Worm (Caenorhabditis elegans) whole organism, L4/young adult: ENCODE data around the gene T04C9.1.

Experiments
- W03F9.2 ChIP-seq: fragments of 150-350 bp; optimal IDR thresholded peaks from 2 replicates; lab custom pipeline; 2014; ENCODE audit warnings: missing biosample characterization, missing genetic modification characterization
- dao-5 ChIP-seq: sonication (generic microtip); optimal IDR thresholded peaks from 2 replicates; lab custom pipeline; 2016; ENCODE audit warnings: missing genotype, missing genetic modification characterization, moderate library complexity, missing compliant biosample characterization
- him-1 ChIP-seq: sonication (generic microtip); optimal IDR thresholded peaks from 2 replicates; lab custom pipeline; 2016; ENCODE audit warnings: missing genotype, missing genetic modification reagents, missing genetic modification characterization, missing compliant biosample characterization

Gene T04C9.1

ce11 chrIII:6028432-6028831 lies 35.4 kb downstream of the T04C9.1 start, which contains the start of gene tbx-7:
Gene tbx-7, minus strand, starts transcription at chrIII:6028532.
- TF ChIP-seq W03F9.2: no peak
- TF ChIP-seq dao-5 (tag; lab: Kevin White, UChicago): no peak
- no peak for TF ChIP-seq him-1 (tag; lab: Kevin White, UChicago)

ce11 chrIII:6030483-6030882 lies 37.5 kb downstream of the T04C9.1 start, which contains the start of gene ZK328.6:
Gene ZK328.6, minus strand, starts transcription at chrIII:6030583.
- TF ChIP-seq him-1 (tag; lab: Kevin White, UChicago) (no peak), W03F9.2 (no peak), dao-5 (tag; lab: Kevin White, UChicago) (no peak)

DNA sequence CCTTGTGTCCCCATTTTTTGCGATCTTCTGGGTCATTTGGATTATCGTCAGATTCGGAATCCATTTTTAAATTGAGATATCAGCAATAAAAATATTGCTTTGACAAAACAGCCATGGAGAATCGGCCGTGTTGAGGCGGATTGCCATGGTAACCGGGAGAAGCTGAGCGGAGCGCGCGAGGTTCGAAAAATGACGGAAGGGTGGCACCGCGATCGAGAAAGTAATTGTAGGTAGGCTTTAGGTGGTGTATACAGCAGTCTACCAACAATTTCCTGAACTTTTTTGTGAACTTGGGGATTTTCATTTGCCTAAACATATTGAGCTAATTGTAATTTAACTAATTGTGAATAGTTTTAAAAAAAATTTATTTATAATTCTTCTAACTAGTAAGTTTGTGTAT lies 46.4 kb downstream of the T04C9.1 start, which contains the start of gene ift-139:
Gene ift-139 (minus strand): TSS at position 101 of the 400 bp plus-strand sequence.
- TF ChIP-seq him-1 (tag; lab: Kevin White, UChicago) (no peak), dao-5 (tag; lab: Kevin White, UChicago) (no peak)

DNA sequence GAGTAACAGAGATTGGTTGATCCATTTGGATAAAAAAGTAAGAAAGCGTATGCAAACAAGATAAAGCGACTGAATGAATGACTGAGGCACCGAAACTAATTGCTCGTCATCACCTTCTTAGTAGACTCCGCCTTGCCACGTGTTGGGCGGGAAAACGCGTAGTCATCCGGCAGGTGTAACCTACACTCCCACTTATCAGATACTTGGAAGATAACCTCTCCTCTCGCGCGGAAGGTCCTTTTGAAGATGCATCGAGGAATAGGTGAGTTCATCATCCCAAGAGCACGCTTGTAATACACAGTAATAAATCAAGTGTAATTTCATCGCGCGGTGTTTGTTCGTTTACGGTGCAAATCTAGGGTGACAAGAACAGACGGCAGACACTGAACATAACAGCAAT lies 53.9 kb downstream of the T04C9.1 start, which contains the start of gene tbx-11:
Gene tbx-11 (minus strand): TSS at position 101 of the 400 bp plus-strand sequence.
- TF ChIP-seq him-1 (tag; lab: Kevin White, UChicago): no peak

DNA sequence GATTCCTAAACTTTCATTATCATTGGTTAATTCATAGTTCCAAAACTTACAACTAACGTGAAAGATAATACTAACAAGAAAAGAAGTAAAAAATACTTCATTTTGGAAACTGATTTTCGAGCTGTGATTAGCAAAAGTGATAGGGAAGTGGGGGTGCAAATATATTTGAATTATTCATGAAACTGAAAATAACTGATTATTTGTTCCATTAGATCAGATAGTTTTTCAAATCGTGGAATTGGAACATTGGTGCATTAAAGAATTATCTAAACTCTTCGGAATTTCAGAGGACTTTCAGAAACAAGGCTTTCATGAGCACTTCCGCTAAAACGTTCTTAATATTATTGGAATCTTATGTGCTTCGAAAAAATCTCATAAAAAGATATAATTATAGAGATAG lies 62.7 kb downstream of the T04C9.1 start, which contains the start of gene F40H6.5:
Gene F40H6.5 (minus strand): TSS at position 101 of the 400 bp plus-strand sequence.
- no peak for TF ChIP-seq W03F9.2
- no peak for TF ChIP-seq him-1 (tag; lab: Kevin White, UChicago)
- no peak for TF ChIP-seq dao-5 (tag; lab: Kevin White, UChicago)
